Fruit fly (Drosophila melanogaster) whole organism, embryonic: ENCODE data around the gene SclA.

Source experiments
- Asciz ChIP-seq: fragments of 200-800 bp; sonication (Bioruptor generic); optimal IDR thresholded peaks from 2 replicates; lab custom pipeline; 2017; ENCODE audit warnings: missing biosample characterization, mild to moderate bottlenecking, missing genetic modification characterization, missing genetic modification reagents
- CG10543 ChIP-seq: fragments of 200-800 bp; sonication (Bioruptor generic); optimal IDR thresholded peaks from 3 replicates; lab custom pipeline; 2017; ENCODE audit warnings: missing biosample characterization, mild to moderate bottlenecking, missing genetic modification characterization, moderate library complexity
- CG11085 ChIP-seq: fragments of 200-800 bp; sonication (Bioruptor generic); IDR thresholded peaks from 2 replicates; pipeline ENCODE4 v1.3.6; 2022; ENCODE audit warnings: missing biosample characterization, missing genetic modification characterization
- CG12071 ChIP-seq: fragments of 200-800 bp; sonication (Bioruptor generic); optimal IDR thresholded peaks from 3 replicates; lab custom pipeline; 2018; ENCODE audit warnings: missing biosample characterization, mild to moderate bottlenecking, missing genetic modification characterization
- CG15479 ChIP-seq: fragments of 200-800 bp; sonication (Bioruptor generic); optimal IDR thresholded peaks from 3 replicates; lab custom pipeline; 2019; ENCODE audit warnings: missing biosample characterization, mild to moderate bottlenecking, missing genetic modification characterization, moderate library complexity
- CG2199 ChIP-seq: fragments of 200-800 bp; sonication (Bioruptor generic); IDR thresholded peaks from 3 replicates; pipeline ENCODE4 v1.3.6; 2022; ENCODE audit warnings: missing biosample characterization, missing genetic modification characterization
- CG2875 ChIP-seq: fragments of 200-800 bp; sonication (Bioruptor generic); optimal IDR thresholded peaks from 2 replicates; lab custom pipeline; 2017; ENCODE audit warnings: missing biosample characterization, mild to moderate bottlenecking, missing genetic modification characterization, missing genetic modification reagents
- CG34376 ChIP-seq: fragments of 200-800 bp; sonication (Bioruptor generic); optimal IDR thresholded peaks from 2 replicates; lab custom pipeline; 2018; ENCODE audit warnings: missing biosample characterization, mild to moderate bottlenecking, missing genetic modification characterization
- CG6175 ChIP-seq: fragments of 200-800 bp; sonication (Bioruptor generic); IDR thresholded peaks from 3 replicates; pipeline ENCODE4 v1.3.6; 2022; ENCODE audit warnings: missing biosample characterization, missing genetic modification characterization
- CG6854 ChIP-seq: fragments of 200-800 bp; sonication (Bioruptor generic); optimal IDR thresholded peaks from 3 replicates; lab custom pipeline; 2017; ENCODE audit warnings: missing biosample characterization, mild to moderate bottlenecking, missing genetic modification characterization
- CG7271 ChIP-seq: fragments of 200-800 bp; sonication (Bioruptor generic); optimal IDR thresholded peaks from 2 replicates; lab custom pipeline; 2018; ENCODE audit warnings: missing biosample characterization, mild to moderate bottlenecking, missing genetic modification characterization, moderate library complexity
- CG8290 ChIP-seq, 3 experiments: fragments of 200-800 bp; sonication (Bioruptor generic); optimal IDR thresholded peaks; 2 replicates each; lab custom pipeline; 2016 to 2019; ENCODE audit warnings: missing biosample characterization in 3 of 3, missing genetic modification characterization in 3 of 3, mild to moderate bottlenecking in 2 of 3, moderate library complexity in 1 of 3
- CG9215 ChIP-seq: fragments of 200-800 bp; sonication (Bioruptor generic); IDR thresholded peaks from 2 replicates; pipeline ENCODE4 v1.3.6; 2022; ENCODE audit warnings: missing biosample characterization, missing genetic modification characterization
- CTCF ChIP-seq: fragments of 200-800 bp; sonication (Bioruptor generic); optimal IDR thresholded peaks from 2 replicates; lab custom pipeline; 2017; ENCODE audit warnings: missing biosample characterization, mild to moderate bottlenecking, missing genetic modification characterization, moderate library complexity
- Deaf1 ChIP-seq: fragments of 200-800 bp; optimal IDR thresholded peaks from 3 replicates; lab custom pipeline; 2019; ENCODE audit warnings: missing biosample characterization, mild to moderate bottlenecking, missing genetic modification characterization, moderate library complexity
- Dip2 ChIP-seq: fragments of 200-800 bp; sonication (Bioruptor generic); IDR thresholded peaks from 2 replicates; pipeline ENCODE4 v1.3.6; 2022; ENCODE audit warnings: missing biosample characterization, missing genetic modification characterization
- Doc3 ChIP-seq: fragments of 200-800 bp; sonication (Bioruptor generic); IDR thresholded peaks from 3 replicates; pipeline ENCODE4 v1.3.6; 2022; ENCODE audit warnings: missing biosample characterization, missing genetic modification characterization; ENCODE audit not compliant: partially characterized antibody
- Ets65A ChIP-seq: fragments of 200-800 bp; sonication (Bioruptor generic); peaks from one replicate; lab custom pipeline; 2016; ENCODE audit warnings: missing biosample characterization, missing genetic modification characterization
- GATAe ChIP-seq: fragments of 200-800 bp; sonication (Bioruptor generic); conservative IDR thresholded peaks from 2 replicates; pipeline ENCODE4 v1.3.6; 2022; ENCODE audit warnings: missing biosample characterization, missing genetic modification characterization
- HHEX ChIP-seq: fragments of 200-800 bp; sonication (Bioruptor generic); optimal IDR thresholded peaks from 3 replicates; lab custom pipeline; 2017; ENCODE audit warnings: missing biosample characterization, mild to moderate bottlenecking, missing genetic modification characterization, missing genetic modification reagents
- HLH54F ChIP-seq: fragments of 200-800 bp; sonication (Bioruptor generic); optimal IDR thresholded peaks from 3 replicates; lab custom pipeline; 2016; ENCODE audit warnings: missing biosample characterization, missing genetic modification characterization
- HmgZ ChIP-seq: fragments of 200-800 bp; sonication (Bioruptor generic); optimal IDR thresholded peaks from 2 replicates; lab custom pipeline; 2018; ENCODE audit warnings: missing biosample characterization, mild to moderate bottlenecking, missing genetic modification characterization
- Hr51 ChIP-seq, 2 experiments: fragments of 200-800 bp; sonication (Bioruptor generic); optimal IDR thresholded peaks; 2 replicates in 1 of 2; 3 replicates in 1 of 2; lab custom pipeline; 2016 to 2018; ENCODE audit warnings: missing biosample characterization in 2 of 2, missing genetic modification characterization in 2 of 2, mild to moderate bottlenecking in 1 of 2, moderate library complexity in 1 of 2
- MBD-R2 ChIP-seq: fragments of 200-800 bp; sonication (Bioruptor generic); IDR thresholded peaks from 2 replicates; pipeline ENCODE4 v1.3.6; 2022; ENCODE audit warnings: missing biosample characterization, missing genetic modification characterization
- Med ChIP-seq: fragments of 200-800 bp; sonication (Bioruptor generic); peaks from one replicate; lab custom pipeline; 2016; ENCODE audit warnings: missing biosample characterization, missing genetic modification characterization, mild to moderate bottlenecking, inconsistent platforms, moderate library complexity
- Ravus ChIP-seq: fragments of 200-800 bp; sonication (Bioruptor generic); IDR thresholded peaks from 2 replicates; pipeline ENCODE4 v1.3.6; 2022; ENCODE audit warnings: missing biosample characterization, missing genetic modification characterization
- btn ChIP-seq: fragments of 200-800 bp; sonication (Bioruptor generic); optimal IDR thresholded peaks from 2 replicates; lab custom pipeline; 2016; ENCODE audit warnings: missing biosample characterization, missing genetic modification characterization
- chm ChIP-seq: fragments of 200-800 bp; sonication (Bioruptor generic); IDR thresholded peaks from 2 replicates; pipeline ENCODE4 v1.3.6; 2022; ENCODE audit warnings: missing biosample characterization, missing genetic modification characterization
- ci ChIP-seq: fragments of 200-800 bp; sonication (Bioruptor generic); IDR thresholded peaks from 3 replicates; pipeline ENCODE4 v1.3.6; 2022; ENCODE audit warnings: missing biosample characterization, missing genetic modification characterization
- cwo ChIP-seq: fragments of 200-800 bp; sonication (Bioruptor generic); optimal IDR thresholded peaks from 3 replicates; lab custom pipeline; 2017; ENCODE audit warnings: missing biosample characterization, missing genetic modification characterization, mild to moderate bottlenecking, moderate library complexity, missing genetic modification reagents
- dan ChIP-seq: fragments of 200-800 bp; sonication (Bioruptor generic); IDR thresholded peaks from 2 replicates; pipeline ENCODE4 v1.3.6; 2022; ENCODE audit warnings: missing biosample characterization, missing genetic modification characterization
- danr ChIP-seq: fragments of 200-800 bp; sonication (Bioruptor generic); IDR thresholded peaks from 2 replicates; pipeline ENCODE4 v1.3.6; 2022; ENCODE audit warnings: missing biosample characterization, missing genetic modification characterization
- dati ChIP-seq: fragments of 200-800 bp; sonication (Bioruptor generic); IDR thresholded peaks from 2 replicates; pipeline ENCODE4 v1.3.6; 2022; ENCODE audit warnings: missing biosample characterization, missing genetic modification characterization
- exex ChIP-seq: fragments of 200-800 bp; sonication (Bioruptor generic); optimal IDR thresholded peaks from 4 replicates; lab custom pipeline; 2018; ENCODE audit warnings: missing biosample characterization, mild to moderate bottlenecking, missing genetic modification characterization, moderate library complexity
- eyg ChIP-seq: fragments of 200-800 bp; sonication (Bioruptor generic); optimal IDR thresholded peaks from 3 replicates; lab custom pipeline; 2016; ENCODE audit warnings: missing biosample characterization, missing genetic modification characterization
- fd64A ChIP-seq: fragments of 200-800 bp; sonication (Bioruptor generic); optimal IDR thresholded peaks from 3 replicates; lab custom pipeline; 2018; ENCODE audit warnings: missing biosample characterization, mild to moderate bottlenecking, missing genetic modification characterization
- fru ChIP-seq: fragments of >200 bp; optimal IDR thresholded peaks from 2 replicates; lab custom pipeline; 2017
- insv ChIP-seq, 2 experiments: fragments of 200-800 bp; sonication (Bioruptor generic); optimal IDR thresholded peaks; 3 replicates each; lab custom pipeline; 2016 to 2018; ENCODE audit warnings: missing biosample characterization in 2 of 2, missing genetic modification characterization in 2 of 2
- lbe ChIP-seq: fragments of 200-800 bp; sonication (Bioruptor generic); optimal IDR thresholded peaks from 2 replicates; lab custom pipeline; 2016; ENCODE audit warnings: missing biosample characterization, mild to moderate bottlenecking, missing genetic modification characterization
- mirr ChIP-seq: fragments of 200-800 bp; sonication (Bioruptor generic); optimal IDR thresholded peaks from 3 replicates; lab custom pipeline; 2018; ENCODE audit warnings: missing biosample characterization, mild to moderate bottlenecking, missing genetic modification characterization
- nerfin-1 ChIP-seq: fragments of 200-800 bp; sonication (Bioruptor generic); optimal IDR thresholded peaks from 3 replicates; lab custom pipeline; 2019; ENCODE audit warnings: missing biosample characterization, mild to moderate bottlenecking, missing genetic modification characterization, moderate library complexity
- odd ChIP-seq: fragments of 200-800 bp; sonication (Bioruptor generic); optimal IDR thresholded peaks from 2 replicates; lab custom pipeline; 2017; ENCODE audit warnings: missing biosample characterization, mild to moderate bottlenecking, missing genetic modification characterization
- peb ChIP-seq: fragments of 200-800 bp; sonication (Bioruptor generic); IDR thresholded peaks from 2 replicates; pipeline ENCODE4 v1.3.6; 2022; ENCODE audit warnings: missing biosample characterization, missing genetic modification characterization
- prd ChIP-seq, 3 experiments: fragments of >200 bp in 2 of 3; fragments of 200-800 bp in 1 of 3; sonication (Bioruptor generic) in 1 of 3; optimal IDR thresholded peaks in 2 of 3; IDR thresholded peaks in 1 of 3; 2 replicates in 2 of 3; 3 replicates in 1 of 3; pipeline versions ENCODE4 v1.3.6 to Lab custom; 2017 to 2022; ENCODE audit warnings: missing biosample characterization in 1 of 3, missing genetic modification characterization in 1 of 3
- sens ChIP-seq: fragments of 200-800 bp; sonication (Bioruptor generic); peaks from one replicate; lab custom pipeline; 2016; ENCODE audit warnings: missing biosample characterization, missing genetic modification characterization
- seq ChIP-seq: fragments of 200-800 bp; sonication (Bioruptor generic); IDR thresholded peaks from 2 replicates; pipeline ENCODE4 v1.3.6; 2022; ENCODE audit warnings: missing biosample characterization, missing genetic modification characterization
- slbo ChIP-seq: fragments of 200-800 bp; sonication (Bioruptor generic); IDR thresholded peaks from 2 replicates; pipeline ENCODE4 v1.3.6; 2022; ENCODE audit warnings: missing biosample characterization, missing genetic modification characterization
- sob ChIP-seq: fragments of 200-800 bp; sonication (Bioruptor generic); IDR thresholded peaks from 2 replicates; pipeline ENCODE4 v1.3.6; 2022; ENCODE audit warnings: missing biosample characterization, missing genetic modification characterization
- sug ChIP-seq: fragments of 200-800 bp; optimal IDR thresholded peaks from 2 replicates; lab custom pipeline; 2019; ENCODE audit warnings: missing biosample characterization, mild to moderate bottlenecking, missing genetic modification characterization, moderate library complexity
- wdn ChIP-seq: fragments of 200-800 bp; sonication (Bioruptor generic); IDR thresholded peaks from 2 replicates; pipeline ENCODE4 v1.3.6; 2022; ENCODE audit warnings: missing biosample characterization, missing genetic modification characterization

Gene SclA

DNA sequence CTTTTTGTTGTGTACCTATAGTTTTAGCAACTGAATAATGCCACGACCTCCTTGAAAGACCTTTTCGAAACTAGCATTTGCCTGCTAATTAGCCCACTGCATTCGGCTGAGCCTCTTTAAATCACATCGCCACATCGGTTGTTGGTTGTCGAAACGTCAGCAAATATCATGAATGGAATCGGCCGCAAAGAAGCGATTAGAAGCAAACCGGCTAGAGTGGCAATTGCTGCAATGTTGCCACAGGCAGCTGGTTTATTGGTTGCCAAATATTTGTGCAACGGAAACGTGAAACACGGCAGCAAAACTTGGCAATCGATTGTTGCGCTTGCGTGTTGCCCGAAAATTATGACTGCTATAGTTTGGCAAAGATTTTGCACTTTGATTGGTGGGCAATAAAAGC, 7.4 kb downstream of the SclA start (continued):
- TF ChIP-seq HLH54F (no peak), sob (GFP tag; lab: Robert Waterston, UW) (no peak), danr (GFP tag; lab: Robert Waterston, UW) (no peak), Med (GFP tag; lab: Kevin White, UChicago) (peak; percentile 49), wdn (GFP tag; lab: Robert Waterston, UW) (no peak), ci (GFP tag; lab: Robert Waterston, UW) (0 out of 3 replicates have a peak, but pooled peaks have one; percentile 27), nerfin-1 (tag; lab: Kevin White, UChicago) (no peak), Ets65A (GFP tag; lab: Kevin White, UChicago) (peak; percentile 70), fru (lab: Kevin White, UChicago) (no peak), exex (tag; lab: Kevin White, UChicago) (no peak), seq (GFP tag; lab: Robert Waterston, UW) (no peak), CTCF (GFP tag; lab: Kevin White, UChicago) (no peak), Asciz (GFP tag; lab: Kevin White, UChicago) (peak; percentile 27), insv (GFP tag; optimal IDR thresholded peaks at IDR 0.05; lab: Kevin White, UChicago) (no peak), HHEX (GFP tag; lab: Kevin White, UChicago) (peak; percentile 2), dan (GFP tag; lab: Robert Waterston, UW) (no peak), CG2199 (GFP tag; lab: Robert Waterston, UW) (no peak), CG15479 (GFP tag; lab: Kevin White, UChicago) (peak; percentile 31), sens (GFP tag; lab: Kevin White, UChicago) (peak; percentile 59), dati (GFP tag; lab: Robert Waterston, UW) (no peak), CG6854 (GFP tag; lab: Kevin White, UChicago) (no peak), CG7271 (tag; lab: Kevin White, UChicago) (no peak), chm (GFP tag; lab: Robert Waterston, UW) (no peak), CG2875 (no peak), peb (GFP tag; lab: Robert Waterston, UW) (no peak), cwo (GFP tag; lab: Kevin White, UChicago) (no peak), btn (no peak), CG11085 (GFP tag; lab: Robert Waterston, UW) (no peak), Dip2 (GFP tag; lab: Robert Waterston, UW) (no peak), CG9215 (no peak), prd (optimal IDR thresholded peaks at IDR 0.05; lab: Kevin White, UChicago) (no peak), prd (GFP tag; IDR thresholded peaks at IDR 0.05; lab: Robert Waterston, UW) (no peak), slbo (GFP tag; lab: Robert Waterston, UW) (no peak), Ravus (GFP tag; lab: Robert Waterston, UW) (no peak), MBD-R2 (no peak)
- TF ChIP-seq, all 482 proteins: peak for 10

DNA sequence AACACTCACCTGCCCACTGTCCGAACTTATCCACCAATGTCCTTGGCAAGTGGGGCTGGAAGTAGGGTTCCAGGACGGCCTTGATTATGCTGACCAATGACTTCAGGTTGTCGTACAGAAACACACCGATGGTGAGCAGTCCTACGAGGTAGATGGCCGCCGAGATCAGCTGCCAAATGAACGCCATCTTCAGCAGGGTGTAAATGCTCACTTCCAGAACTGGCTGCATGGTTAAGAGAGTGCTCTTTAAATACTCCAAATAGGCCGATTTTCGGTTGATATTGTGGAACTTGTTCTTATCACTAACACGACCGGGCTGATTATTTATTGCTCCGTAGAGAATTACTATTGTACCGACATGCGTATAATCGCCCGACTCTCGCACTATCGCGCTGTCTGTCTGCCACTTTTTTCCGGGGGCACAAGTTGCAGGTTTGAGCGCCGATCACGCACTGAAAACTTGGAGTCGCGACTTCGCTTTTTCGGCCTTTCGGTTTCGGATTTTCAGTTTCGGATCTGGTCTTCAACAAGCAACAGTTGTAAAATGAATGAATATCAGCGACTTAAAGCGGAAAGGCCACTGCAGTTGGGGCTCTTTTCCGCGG, 9.1 kb downstream of the SclA start:
- TF ChIP-seq CG34376 (GFP tag; lab: Kevin White, UChicago) (peak; percentile 44), CG6175 (GFP tag; lab: Robert Waterston, UW) (peak; percentile 88; the same call in 2 of the 3 replicates), HmgZ (tag; lab: Kevin White, UChicago) (peak; percentile 3), sens (GFP tag; lab: Kevin White, UChicago) (peak; percentile 47), sug (tag; lab: Kevin White, UChicago) (peak; percentile 76), Med (GFP tag; lab: Kevin White, UChicago) (peak; percentile 73), Deaf1 (tag; lab: Kevin White, UChicago) (peak; percentile 88), Hr51 (GFP tag; optimal IDR thresholded peaks at IDR 0.05; lab: Kevin White, UChicago) (peak in 1 of 2 experiments; percentile 1), mirr (peak; percentile 88), odd (GFP tag; lab: Kevin White, UChicago) (peak; percentile 51), CG12071 (GFP tag; lab: Kevin White, UChicago) (peak; percentile 11), fd64A (peak; percentile 3), insv (GFP tag; optimal IDR thresholded peaks at IDR 0.05; lab: Kevin White, UChicago) (no peak), exex (tag; lab: Kevin White, UChicago) (peak; percentile 71), eyg (GFP tag; lab: Kevin White, UChicago) (no peak), lbe (GFP tag; lab: Kevin White, UChicago) (no peak), Doc3 (GFP tag; lab: Robert Waterston, UW) (no peak), CG10543 (peak; percentile 55), GATAe (GFP tag; lab: Robert Waterston, UW) (peak; percentile 9; the same call in 1 of the 2 replicates), CG8290 (GFP tag; optimal IDR thresholded peaks at IDR 0.05; lab: Kevin White, UChicago) (no peak), CG8290 (tag; optimal IDR thresholded peaks at IDR 0.05; lab: Kevin White, UChicago) (peak in 1 of 2 experiments; percentile 18)
